Fruit fly (Drosophila melanogaster) whole organism, pupa: ENCODE data around the gene wrd.
A peak's percentile ranks its signal among the peaks of the same experiment; 100 is the strongest.

Experiments
- CG10348 ChIP-seq: fragments of 200-800 bp; sonication (Bioruptor generic); IDR thresholded peaks from 2 replicates; pipeline ENCODE4 v1.3.6; 2022; ENCODE audit warnings: missing biosample characterization, missing genetic modification characterization
- CG12605 ChIP-seq: fragments of 200-800 bp; sonication (Bioruptor generic); IDR thresholded peaks from 2 replicates; pipeline ENCODE4 v1.3.6; 2022; ENCODE audit warnings: missing biosample characterization, missing genetic modification characterization
- CG13204 ChIP-seq: fragments of 200-800 bp; sonication (Bioruptor generic); optimal IDR thresholded peaks from 2 replicates; lab custom pipeline; 2018; ENCODE audit warnings: missing biosample characterization, mild to moderate bottlenecking, missing genetic modification characterization, moderate library complexity
- CG14655 ChIP-seq: fragments of 200-800 bp; sonication (Bioruptor generic); optimal IDR thresholded peaks from 3 replicates; lab custom pipeline; 2017; ENCODE audit warnings: mild to moderate bottlenecking, missing biosample characterization, missing genetic modification reagents, missing genetic modification characterization
- CG15710 ChIP-seq: fragments of 200-800 bp; sonication (Bioruptor generic); optimal IDR thresholded peaks from 2 replicates; lab custom pipeline; 2018; ENCODE audit warnings: missing biosample characterization, mild to moderate bottlenecking, missing genetic modification characterization, moderate library complexity
- CG17806 ChIP-seq: fragments of 200-800 bp; sonication (Bioruptor generic); optimal IDR thresholded peaks from 2 replicates; lab custom pipeline; 2018; ENCODE audit warnings: missing biosample characterization, mild to moderate bottlenecking, missing genetic modification characterization, moderate library complexity
- CG32121 ChIP-seq: fragments of 200-800 bp; sonication (Bioruptor generic); IDR thresholded peaks from 2 replicates; pipeline ENCODE4 v1.3.6; 2022; ENCODE audit warnings: missing biosample characterization, missing genetic modification characterization
- CG34367 ChIP-seq: fragments of 200-800 bp; sonication (Bioruptor generic); optimal IDR thresholded peaks from 2 replicates; lab custom pipeline; 2018; ENCODE audit warnings: missing biosample characterization, mild to moderate bottlenecking, missing genetic modification characterization
- CG4496 ChIP-seq: fragments of 200-800 bp; sonication (Bioruptor generic); IDR thresholded peaks from 3 replicates; pipeline ENCODE4 v1.3.6; 2022; ENCODE audit warnings: missing biosample characterization, missing genetic modification characterization
- CG8159 ChIP-seq: fragments of 200-800 bp; sonication (Bioruptor generic); optimal IDR thresholded peaks from 3 replicates; lab custom pipeline; 2018; ENCODE audit warnings: missing biosample characterization, mild to moderate bottlenecking, missing genetic modification characterization, moderate library complexity
- CG8301 ChIP-seq: fragments of 200-800 bp; sonication (Bioruptor generic); optimal IDR thresholded peaks from 2 replicates; lab custom pipeline; 2018; ENCODE audit warnings: missing biosample characterization, mild to moderate bottlenecking, missing genetic modification characterization
- CG9948 ChIP-seq: fragments of 200-800 bp; sonication (Bioruptor generic); optimal IDR thresholded peaks from 2 replicates; lab custom pipeline; 2018; ENCODE audit warnings: missing biosample characterization, mild to moderate bottlenecking, missing genetic modification characterization, moderate library complexity
- D1 ChIP-seq: fragments of 200-800 bp; sonication (Bioruptor generic); optimal IDR thresholded peaks from 2 replicates; lab custom pipeline; 2018; ENCODE audit warnings: missing biosample characterization, mild to moderate bottlenecking, missing genetic modification characterization, moderate library complexity
- EcR ChIP-seq: fragments of 200-800 bp; sonication (Bioruptor generic); optimal IDR thresholded peaks from 3 replicates; lab custom pipeline; 2019; ENCODE audit warnings: missing biosample characterization, missing genetic modification characterization, mild to moderate bottlenecking, moderate library complexity, missing genetic modification reagents
- Ets98B ChIP-seq: fragments of 200-800 bp; sonication (Bioruptor generic); IDR thresholded peaks from 2 replicates; pipeline ENCODE4 v1.3.6; 2022; ENCODE audit warnings: missing biosample characterization, missing genetic modification characterization
- Pif1A ChIP-seq: fragments of 200-800 bp; sonication (Bioruptor generic); optimal IDR thresholded peaks from 3 replicates; lab custom pipeline; 2016; ENCODE audit warnings: missing biosample characterization, missing genetic modification characterization
- Pif1B ChIP-seq: fragments of 200-800 bp; sonication (Bioruptor generic); optimal IDR thresholded peaks from 3 replicates; lab custom pipeline; 2016; ENCODE audit warnings: missing biosample characterization, missing genetic modification characterization
- Snoo ChIP-seq: fragments of 200-800 bp; sonication (Bioruptor generic); optimal IDR thresholded peaks from 3 replicates; lab custom pipeline; 2017; ENCODE audit warnings: missing biosample characterization, mild to moderate bottlenecking, missing genetic modification characterization, inconsistent platforms
- fd96Ca ChIP-seq: fragments of 200-800 bp; sonication (Bioruptor generic); IDR thresholded peaks from 3 replicates; pipeline ENCODE4 v1.3.6; 2022; ENCODE audit warnings: missing biosample characterization, missing genetic modification characterization
- gl ChIP-seq: fragments of 200-800 bp; sonication (Bioruptor generic); optimal IDR thresholded peaks from 2 replicates; lab custom pipeline; 2018; ENCODE audit warnings: missing biosample characterization, mild to moderate bottlenecking, missing genetic modification characterization
- rn ChIP-seq: fragments of 200-800 bp; sonication (Bioruptor generic); IDR thresholded peaks from 2 replicates; pipeline ENCODE4 v1.3.6; 2022; ENCODE audit warnings: missing biosample characterization, missing genetic modification characterization

The wrd gene

dm6 chr3R:18168929-18169350 lies 1.4 kb downstream of the wrd start:
- TF ChIP-seq D1 (tag; lab: Kevin White, UChicago) (no peak), CG4496 (GFP tag; lab: Robert Waterston, UW) (no peak), CG13204 (GFP tag; lab: Kevin White, UChicago) (no peak), Pif1B (GFP tag; lab: Kevin White, UChicago) (peak; percentile 31), gl (no peak), rn (GFP tag; lab: Robert Waterston, UW) (no peak), EcR (GFP tag; lab: Kevin White, UChicago) (no peak), CG9948 (tag; lab: Kevin White, UChicago) (peak; percentile 1), CG14655 (GFP tag; lab: Kevin White, UChicago) (peak; percentile 65), CG12605 (GFP tag; lab: Robert Waterston, UW) (no peak), fd96Ca (GFP tag; lab: Robert Waterston, UW) (no peak), Pif1A (GFP tag; lab: Kevin White, UChicago) (no peak), CG34367 (tag; lab: Kevin White, UChicago) (no peak), CG17806 (tag; lab: Kevin White, UChicago) (peak; percentile 20), CG32121 (GFP tag; lab: Robert Waterston, UW) (no peak), CG8301 (tag; lab: Kevin White, UChicago) (peak; percentile 49), Ets98B (GFP tag; lab: Robert Waterston, UW) (no peak), CG15710 (no peak), Snoo (tag; lab: Kevin White, UChicago) (peak; percentile 21), CG8159 (tag; lab: Kevin White, UChicago) (peak; percentile 48), CG10348 (no peak)

DNA sequence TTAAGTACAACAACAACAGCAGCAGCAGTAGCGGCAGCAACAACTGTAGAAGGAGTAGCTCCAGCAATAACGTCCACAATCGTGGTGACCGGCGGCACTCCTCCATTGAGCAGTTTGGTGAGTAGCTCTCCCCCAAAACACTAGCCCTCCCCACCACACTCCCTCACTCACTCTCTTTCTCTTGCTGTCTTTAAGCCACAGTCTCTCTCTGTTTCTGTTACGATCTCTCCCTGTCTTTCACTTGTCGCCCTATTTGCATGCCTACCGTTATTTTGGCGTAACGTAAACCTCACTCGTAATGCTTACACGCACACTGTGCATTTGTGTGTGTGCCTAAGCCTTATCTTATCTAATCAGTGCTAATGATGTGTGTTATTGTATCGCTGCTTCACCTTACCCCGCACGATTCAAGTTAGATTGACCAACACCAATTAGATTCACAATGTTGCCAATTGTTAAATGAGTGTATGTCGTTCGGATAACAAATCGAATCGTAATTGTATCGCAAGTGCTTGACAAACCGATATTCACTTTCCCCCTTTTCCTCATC lies 2.5 kb downstream of the wrd start:
- TF ChIP-seq CG8301 (tag; lab: Kevin White, UChicago) (no peak), CG32121 (GFP tag; lab: Robert Waterston, UW) (no peak), CG9948 (tag; lab: Kevin White, UChicago) (no peak), Pif1A (GFP tag; lab: Kevin White, UChicago) (no peak), CG12605 (GFP tag; lab: Robert Waterston, UW) (no peak), EcR (GFP tag; lab: Kevin White, UChicago) (no peak), Pif1B (GFP tag; lab: Kevin White, UChicago) (no peak), CG10348 (no peak), CG13204 (GFP tag; lab: Kevin White, UChicago) (no peak), Snoo (tag; lab: Kevin White, UChicago) (no peak), fd96Ca (GFP tag; lab: Robert Waterston, UW) (no peak), CG8159 (tag; lab: Kevin White, UChicago) (no peak), rn (GFP tag; lab: Robert Waterston, UW) (no peak), CG14655 (GFP tag; lab: Kevin White, UChicago) (no peak), gl (no peak), Ets98B (GFP tag; lab: Robert Waterston, UW) (no peak)

dm6 chr3R:18171983-18172967 lies 4.7 kb downstream of the wrd start:
- 0 out of 3 replicates have a peak, but pooled peaks have one; percentile 58 for TF ChIP-seq fd96Ca (GFP tag; lab: Robert Waterston, UW)
- TF ChIP-seq EcR (GFP tag; lab: Kevin White, UChicago): no peak
- peak; percentile 80 for TF ChIP-seq CG8159 (tag; lab: Kevin White, UChicago)
- no peak for TF ChIP-seq CG34367 (tag; lab: Kevin White, UChicago)
- no peak for TF ChIP-seq D1 (tag; lab: Kevin White, UChicago)
- peak; percentile 71 for TF ChIP-seq Snoo (tag; lab: Kevin White, UChicago)
- no peak for TF ChIP-seq CG13204 (GFP tag; lab: Kevin White, UChicago)
- TF ChIP-seq CG12605 (GFP tag; lab: Robert Waterston, UW): peak; percentile 70
- TF ChIP-seq Ets98B (GFP tag; lab: Robert Waterston, UW): peak; percentile 62
- TF ChIP-seq CG32121 (GFP tag; lab: Robert Waterston, UW): peak; percentile 78
- TF ChIP-seq rn (GFP tag; lab: Robert Waterston, UW): 0 out of 2 replicates have a peak, but pooled peaks have one; percentile 26
- TF ChIP-seq CG8301 (tag; lab: Kevin White, UChicago): peak; percentile 85
- peak; percentile 63 for TF ChIP-seq CG17806 (tag; lab: Kevin White, UChicago)
- no peak for TF ChIP-seq gl
- peak; percentile 65 for TF ChIP-seq CG15710
- peak; percentile 56 for TF ChIP-seq Pif1B (GFP tag; lab: Kevin White, UChicago)
- peak; percentile 79 for TF ChIP-seq CG4496 (GFP tag; lab: Robert Waterston, UW)
- TF ChIP-seq CG9948 (tag; lab: Kevin White, UChicago): peak; percentile 73
- no peak for TF ChIP-seq Pif1A (GFP tag; lab: Kevin White, UChicago)
- TF ChIP-seq, all 21 proteins: peak for 13

DNA sequence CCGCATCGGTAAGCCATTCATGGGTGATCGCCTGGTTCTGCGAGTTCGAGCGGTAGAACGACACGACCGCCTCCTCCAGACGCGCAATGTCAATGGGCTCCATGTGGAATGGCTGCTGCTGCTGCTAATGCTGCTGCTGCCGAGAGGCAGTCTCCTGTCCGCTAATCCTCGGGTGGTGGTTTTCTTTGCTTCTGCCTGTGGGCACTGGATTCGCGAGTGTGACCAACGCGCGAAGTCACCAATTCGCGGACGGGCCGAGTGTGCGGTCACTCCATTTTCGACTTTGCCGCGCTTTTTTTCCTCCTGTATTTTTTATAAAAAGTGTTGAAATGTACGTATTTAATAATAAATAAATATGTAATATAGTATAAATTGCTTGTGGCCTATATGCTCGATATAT lies 15.7 kb downstream of the wrd start, which contains the start of gene cdm:
TSS of gene cdm (minus strand) at position 236 of the 400 bp plus-strand sequence.
- peak; percentile 23; the same call in 1 of the 2 replicates for TF ChIP-seq CG32121 (GFP tag; lab: Robert Waterston, UW)
- TF ChIP-seq Ets98B (GFP tag; lab: Robert Waterston, UW): no peak

DNA sequence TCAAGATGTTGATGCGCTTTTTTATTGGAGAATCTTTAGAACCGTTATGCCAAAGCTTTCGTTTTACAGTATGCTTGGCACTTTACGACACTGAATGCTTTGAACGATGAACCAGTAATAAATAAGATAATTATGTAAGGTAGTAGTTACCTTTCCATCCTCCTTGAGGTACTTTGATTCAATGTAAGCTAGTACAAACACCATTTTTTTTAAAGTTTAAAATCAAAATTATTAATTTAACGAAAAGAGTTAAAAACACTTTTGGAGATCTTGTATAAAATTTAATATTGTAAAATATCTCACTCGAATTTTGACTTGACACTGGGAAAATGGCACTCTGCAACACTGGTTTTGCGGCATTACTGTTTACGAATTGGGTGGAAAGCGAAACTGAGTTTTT lies 17.8 kb downstream of the wrd start, which contains the start of the genes Arp5 and CG7208:
TSS of gene Arp5 (plus strand) at position 114 of the 400 bp plus-strand sequence.
TSS of gene CG7208 (minus strand) at position 331 of the 400 bp plus-strand sequence.
- peak; percentile 53 for TF ChIP-seq CG17806 (tag; lab: Kevin White, UChicago)
- no peak for TF ChIP-seq Pif1B (GFP tag; lab: Kevin White, UChicago)
- TF ChIP-seq EcR (GFP tag; lab: Kevin White, UChicago): no peak
- no peak for TF ChIP-seq fd96Ca (GFP tag; lab: Robert Waterston, UW)
- TF ChIP-seq CG8159 (tag; lab: Kevin White, UChicago): peak; percentile 51
- TF ChIP-seq CG9948 (tag; lab: Kevin White, UChicago): peak; percentile 37
- TF ChIP-seq rn (GFP tag; lab: Robert Waterston, UW): no peak; the same call in 1 of the 2 replicates
- peak; percentile 45 for TF ChIP-seq CG32121 (GFP tag; lab: Robert Waterston, UW)
- no peak for TF ChIP-seq Pif1A (GFP tag; lab: Kevin White, UChicago)
- TF ChIP-seq CG12605 (GFP tag; lab: Robert Waterston, UW): no peak
- peak; percentile 23 for TF ChIP-seq Ets98B (GFP tag; lab: Robert Waterston, UW)
- no peak for TF ChIP-seq D1 (tag; lab: Kevin White, UChicago)
- peak; percentile 36 for TF ChIP-seq Snoo (tag; lab: Kevin White, UChicago)
- TF ChIP-seq CG10348: no peak
- TF ChIP-seq CG34367 (tag; lab: Kevin White, UChicago): no peak
- TF ChIP-seq gl: no peak
- TF ChIP-seq CG15710: peak; percentile 51
- peak; percentile 69; the same call in 2 of the 3 replicates for TF ChIP-seq CG4496 (GFP tag; lab: Robert Waterston, UW)
